Fruit fly (Drosophila melanogaster) whole organism, embryonic: ENCODE measurements around the gene CG16812.
A peak's percentile ranks its signal among the peaks of the same experiment; 100 is the strongest.

Source experiments
- Adf1 ChIP-seq: fragments of 200-800 bp; sonication (Bioruptor generic); IDR thresholded peaks from 2 replicates; pipeline ENCODE4 v1.3.6; 2022; ENCODE audit warnings: missing biosample characterization, missing genetic modification characterization
- Aef1 ChIP-seq: fragments of 200-800 bp; sonication (Bioruptor generic); IDR thresholded peaks from 3 replicates; pipeline ENCODE4 v1.3.6; 2022; ENCODE audit warnings: missing biosample characterization, missing genetic modification characterization
- Atf3 ChIP-seq: fragments of 200-800 bp; sonication (Bioruptor generic); optimal IDR thresholded peaks from 3 replicates; lab custom pipeline; 2016; ENCODE audit warnings: missing biosample characterization, missing genetic modification characterization
- B-H2 ChIP-seq: fragments of 200-800 bp; sonication (Bioruptor generic); optimal IDR thresholded peaks from 2 replicates; lab custom pipeline; 2018; ENCODE audit warnings: missing biosample characterization, mild to moderate bottlenecking, missing genetic modification characterization
- CG10147 ChIP-seq: fragments of 200-800 bp; sonication (Bioruptor generic); optimal IDR thresholded peaks from 2 replicates; lab custom pipeline; 2019; ENCODE audit warnings: missing biosample characterization, mild to moderate bottlenecking, missing genetic modification characterization, moderate library complexity
- CG10321 ChIP-seq: fragments of 200-800 bp; sonication (Bioruptor generic); IDR thresholded peaks from 2 replicates; pipeline ENCODE4 v1.3.6; 2022; ENCODE audit warnings: missing biosample characterization, missing genetic modification characterization
- CG10462 ChIP-seq: fragments of 200-800 bp; sonication (Bioruptor generic); optimal IDR thresholded peaks from 2 replicates; lab custom pipeline; 2016; ENCODE audit warnings: missing biosample characterization, missing genetic modification characterization
- CG12071 ChIP-seq: fragments of 200-800 bp; sonication (Bioruptor generic); optimal IDR thresholded peaks from 3 replicates; lab custom pipeline; 2018; ENCODE audit warnings: missing biosample characterization, mild to moderate bottlenecking, missing genetic modification characterization
- CG12219 ChIP-seq: fragments of 200-800 bp; sonication (Bioruptor generic); optimal IDR thresholded peaks from 3 replicates; lab custom pipeline; 2018; ENCODE audit warnings: missing biosample characterization, mild to moderate bottlenecking, missing genetic modification characterization
- CG14860 ChIP-seq: fragments of 200-800 bp; sonication (Bioruptor generic); IDR thresholded peaks from 3 replicates; pipeline ENCODE4 v1.3.6; 2022; ENCODE audit warnings: missing biosample characterization, missing genetic modification characterization; ENCODE audit not compliant: partially characterized antibody
- CG14965 ChIP-seq: fragments of 200-800 bp; sonication (Bioruptor generic); optimal IDR thresholded peaks from 2 replicates; lab custom pipeline; 2016; ENCODE audit warnings: missing biosample characterization, missing genetic modification characterization, borderline replicate concordance
- CG17385 ChIP-seq: fragments of 200-800 bp; sonication (Bioruptor generic); optimal IDR thresholded peaks from 3 replicates; lab custom pipeline; 2018; ENCODE audit warnings: missing biosample characterization, mild to moderate bottlenecking, missing genetic modification characterization
- CG17568 ChIP-seq: fragments of 200-800 bp; sonication (Bioruptor generic); optimal IDR thresholded peaks from 2 replicates; lab custom pipeline; 2018; ENCODE audit warnings: missing biosample characterization, mild to moderate bottlenecking, missing genetic modification characterization, moderate library complexity
- CG3281 ChIP-seq: fragments of 200-800 bp; sonication (Bioruptor generic); optimal IDR thresholded peaks from 3 replicates; lab custom pipeline; 2017; ENCODE audit warnings: missing biosample characterization, mild to moderate bottlenecking, missing genetic modification characterization
- CG5180 ChIP-seq: fragments of 200-800 bp; sonication (Bioruptor generic); optimal IDR thresholded peaks from 3 replicates; lab custom pipeline; 2017; ENCODE audit warnings: missing biosample characterization, missing genetic modification characterization, mild to moderate bottlenecking, moderate library complexity, missing genetic modification reagents
- CG6854 ChIP-seq: fragments of 200-800 bp; sonication (Bioruptor generic); optimal IDR thresholded peaks from 3 replicates; lab custom pipeline; 2017; ENCODE audit warnings: missing biosample characterization, mild to moderate bottlenecking, missing genetic modification characterization
- CG7745 ChIP-seq: fragments of 200-800 bp; sonication (Bioruptor generic); optimal IDR thresholded peaks from 2 replicates; lab custom pipeline; 2018; ENCODE audit warnings: missing biosample characterization, mild to moderate bottlenecking, missing genetic modification characterization, moderate library complexity
- CG8281 ChIP-seq: fragments of 200-800 bp; sonication (Bioruptor generic); optimal IDR thresholded peaks from 2 replicates; lab custom pipeline; 2018; ENCODE audit warnings: missing biosample characterization, mild to moderate bottlenecking, missing genetic modification characterization, moderate library complexity
- CG8290 ChIP-seq, 3 experiments: fragments of 200-800 bp; sonication (Bioruptor generic); optimal IDR thresholded peaks; 2 replicates each; lab custom pipeline; 2016 to 2019; ENCODE audit warnings: missing biosample characterization in 3 of 3, missing genetic modification characterization in 3 of 3, mild to moderate bottlenecking in 2 of 3, moderate library complexity in 1 of 3
- D19B ChIP-seq: fragments of 200-800 bp; sonication (Bioruptor generic); optimal IDR thresholded peaks from 2 replicates; lab custom pipeline; 2017; ENCODE audit warnings: missing biosample characterization, mild to moderate bottlenecking, missing genetic modification characterization
- Dip2 ChIP-seq: fragments of 200-800 bp; sonication (Bioruptor generic); IDR thresholded peaks from 2 replicates; pipeline ENCODE4 v1.3.6; 2022; ENCODE audit warnings: missing biosample characterization, missing genetic modification characterization
- Dref ChIP-seq: fragments of 200-800 bp; sonication (Bioruptor generic); IDR thresholded peaks from 2 replicates; pipeline ENCODE4 v1.3.6; 2022; ENCODE audit warnings: missing biosample characterization, missing genetic modification characterization
- E2f2 ChIP-seq: fragments of 200-800 bp; sonication (Bioruptor generic); IDR thresholded peaks from 2 replicates; pipeline ENCODE4 v1.3.6; 2022; ENCODE audit warnings: missing biosample characterization, missing genetic modification characterization
- Fer1 ChIP-seq: fragments of 200-800 bp; sonication (Bioruptor generic); optimal IDR thresholded peaks from 2 replicates; lab custom pipeline; 2017; ENCODE audit warnings: missing biosample characterization, mild to moderate bottlenecking, missing genetic modification characterization
- H15 ChIP-seq: fragments of 200-800 bp; sonication (Bioruptor generic); IDR thresholded peaks from 3 replicates; pipeline ENCODE4 v1.3.6; 2022; ENCODE audit warnings: missing biosample characterization, missing genetic modification characterization
- HmgD ChIP-seq: fragments of 200-800 bp; sonication (Bioruptor generic); optimal IDR thresholded peaks from 3 replicates; lab custom pipeline; 2016; ENCODE audit warnings: missing biosample characterization, missing genetic modification characterization
- Hsf ChIP-seq: fragments of 200-800 bp; sonication (Bioruptor generic); optimal IDR thresholded peaks from 3 replicates; lab custom pipeline; 2016; ENCODE audit warnings: missing biosample characterization, missing genetic modification characterization
- NFAT ChIP-seq: fragments of 200-800 bp; sonication (Bioruptor generic); IDR thresholded peaks from 2 replicates; pipeline ENCODE4 v1.3.6; 2022; ENCODE audit warnings: missing biosample characterization, missing genetic modification characterization
- Optix ChIP-seq: fragments of 200-800 bp; sonication (Bioruptor generic); IDR thresholded peaks from 3 replicates; pipeline ENCODE4 v1.3.6; 2022; ENCODE audit warnings: missing biosample characterization, missing genetic modification characterization
- TFAM ChIP-seq: fragments of 200-800 bp; sonication (Bioruptor generic); optimal IDR thresholded peaks from 2 replicates; lab custom pipeline; 2017; ENCODE audit warnings: missing biosample characterization, missing genetic modification characterization, inconsistent platforms
- ap ChIP-seq: fragments of 200-800 bp; sonication (Bioruptor generic); IDR thresholded peaks from 2 replicates; pipeline ENCODE4 v1.3.6; 2022; ENCODE audit warnings: missing biosample characterization, missing genetic modification characterization
- cad ChIP-seq: fragments of >200 bp; optimal IDR thresholded peaks from 2 replicates; lab custom pipeline; 2017; ENCODE audit warnings: missing biosample characterization, missing genetic modification characterization
- cg ChIP-seq: fragments of 200-800 bp; sonication (Bioruptor generic); optimal IDR thresholded peaks from 3 replicates; lab custom pipeline; 2019; ENCODE audit warnings: missing biosample characterization, mild to moderate bottlenecking, missing genetic modification characterization, moderate library complexity
- chif ChIP-seq, 2 experiments: fragments of 200-800 bp; sonication (Bioruptor generic); optimal IDR thresholded peaks; 3 replicates each; lab custom pipeline; 2016; ENCODE audit warnings: missing biosample characterization in 2 of 2, missing genetic modification characterization in 2 of 2
- ci ChIP-seq: fragments of 200-800 bp; sonication (Bioruptor generic); IDR thresholded peaks from 3 replicates; pipeline ENCODE4 v1.3.6; 2022; ENCODE audit warnings: missing biosample characterization, missing genetic modification characterization
- crp ChIP-seq, 2 experiments: fragments of 200-800 bp; sonication (Bioruptor generic); optimal IDR thresholded peaks; 2 replicates in 1 of 2; 3 replicates in 1 of 2; lab custom pipeline; 2017; ENCODE audit warnings: missing biosample characterization in 2 of 2, missing genetic modification characterization in 2 of 2, mild to moderate bottlenecking in 1 of 2, moderate library complexity in 1 of 2
- gcm2 ChIP-seq: fragments of 200-800 bp; sonication (Bioruptor generic); optimal IDR thresholded peaks from 2 replicates; lab custom pipeline; 2016; ENCODE audit warnings: missing biosample characterization, missing genetic modification characterization
- insv ChIP-seq, 2 experiments: fragments of 200-800 bp; sonication (Bioruptor generic); optimal IDR thresholded peaks; 3 replicates each; lab custom pipeline; 2016 to 2018; ENCODE audit warnings: missing biosample characterization in 2 of 2, missing genetic modification characterization in 2 of 2
- kay ChIP-seq: fragments of 200-800 bp; sonication (Bioruptor generic); optimal IDR thresholded peaks from 2 replicates; lab custom pipeline; 2016; ENCODE audit warnings: missing biosample characterization, missing genetic modification characterization
- lbe ChIP-seq: fragments of 200-800 bp; sonication (Bioruptor generic); optimal IDR thresholded peaks from 2 replicates; lab custom pipeline; 2016; ENCODE audit warnings: missing biosample characterization, mild to moderate bottlenecking, missing genetic modification characterization
- pfk ChIP-seq: fragments of 200-800 bp; sonication (Bioruptor generic); optimal IDR thresholded peaks from 2 replicates; lab custom pipeline; 2018; ENCODE audit warnings: missing biosample characterization, mild to moderate bottlenecking, missing genetic modification characterization, moderate library complexity
- pho ChIP-seq: fragments of 200-800 bp; sonication (Bioruptor generic); optimal IDR thresholded peaks from 2 replicates; lab custom pipeline; 2016; ENCODE audit warnings: missing biosample characterization, missing genetic modification characterization
- phol ChIP-seq: fragments of 200-800 bp; sonication (Bioruptor generic); optimal IDR thresholded peaks from 3 replicates; lab custom pipeline; 2018; ENCODE audit warnings: missing biosample characterization, mild to moderate bottlenecking, missing genetic modification characterization, moderate library complexity
- ranshi ChIP-seq: fragments of 200-800 bp; sonication (Bioruptor generic); IDR thresholded peaks from 2 replicates; pipeline ENCODE4 v1.3.6; 2022; ENCODE audit warnings: missing biosample characterization, missing genetic modification characterization
- run ChIP-seq: fragments of 200-800 bp; sonication (Bioruptor generic); optimal IDR thresholded peaks from 3 replicates; lab custom pipeline; 2018; ENCODE audit warnings: missing biosample characterization, mild to moderate bottlenecking, missing genetic modification characterization
- sisA ChIP-seq: fragments of 200-800 bp; sonication (Bioruptor generic); IDR thresholded peaks from 2 replicates; pipeline ENCODE4 v1.3.6; 2022; ENCODE audit warnings: missing biosample characterization, missing genetic modification characterization
- sug ChIP-seq: fragments of 200-800 bp; optimal IDR thresholded peaks from 2 replicates; lab custom pipeline; 2019; ENCODE audit warnings: missing biosample characterization, mild to moderate bottlenecking, missing genetic modification characterization, moderate library complexity
- toy ChIP-seq: fragments of 200-800 bp; sonication (Bioruptor generic); IDR thresholded peaks from 2 replicates; pipeline ENCODE4 v1.3.6; 2022; ENCODE audit warnings: missing biosample characterization, missing genetic modification characterization
- vfl ChIP-seq: fragments of 200-800 bp; sonication (Bioruptor generic); optimal IDR thresholded peaks from 2 replicates; lab custom pipeline; 2016; ENCODE audit warnings: missing biosample characterization, missing genetic modification characterization
- zen2 ChIP-seq: fragments of 200-800 bp; sonication (Bioruptor generic); IDR thresholded peaks from 3 replicates; pipeline ENCODE4 v1.3.6; 2022; ENCODE audit warnings: missing biosample characterization, missing genetic modification characterization; ENCODE audit not compliant: partially characterized antibody

CG16812 gene

DNA sequence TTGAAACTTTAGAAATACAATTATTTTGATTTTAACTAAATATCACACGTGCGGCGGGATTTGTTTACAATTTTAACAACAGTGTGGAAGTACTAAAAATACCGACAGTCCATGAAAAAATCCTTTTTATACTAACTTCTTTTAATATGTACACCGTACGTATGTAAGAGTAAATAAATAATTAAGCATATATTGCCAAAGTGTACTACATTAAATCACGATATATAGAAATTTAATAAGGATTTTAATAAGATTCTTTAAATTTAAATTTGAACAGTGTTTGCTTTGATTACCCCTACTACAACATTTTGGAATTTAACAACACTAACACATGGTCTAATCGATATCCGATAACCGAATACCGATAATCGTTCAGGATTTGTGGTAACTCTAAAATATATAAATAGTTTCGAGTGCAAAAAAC is at the start of gene CG16812, which contains the start of gene Ski6 (continued):
- TF ChIP-seq CG14965 (GFP tag; lab: Kevin White, UChicago) (no peak), cad (no peak), phol (peak; percentile 82), vfl (GFP tag; lab: Kevin White, UChicago) (peak; percentile 10), zen2 (no peak), Hsf (peak; percentile 62), TFAM (no peak), CG14860 (GFP tag; lab: Robert Waterston, UW) (no peak), crp (GFP tag; optimal IDR thresholded peaks at IDR 0.05; lab: Kevin White, UChicago) (peak in 1 of 2 experiments; percentile 62), Dref (peak; percentile 76), Optix (no peak), CG10462 (GFP tag; lab: Kevin White, UChicago) (peak; percentile 40), H15 (GFP tag; lab: Robert Waterston, UW) (peak; percentile 42; the same call in 1 of the 3 replicates), cg (GFP tag; lab: Kevin White, UChicago) (no peak), run (peak; percentile 45), CG6854 (GFP tag; lab: Kevin White, UChicago) (no peak), CG12219 (GFP tag; lab: Kevin White, UChicago) (no peak), ap (GFP tag; lab: Robert Waterston, UW) (no peak), sug (tag; lab: Kevin White, UChicago) (no peak), CG17385 (peak; percentile 58), sisA (GFP tag; lab: Robert Waterston, UW) (0 out of 2 replicates have a peak, but pooled peaks have one; percentile 16), toy (GFP tag; lab: Robert Waterston, UW) (no peak), CG7745 (tag; lab: Kevin White, UChicago) (no peak), CG12071 (GFP tag; lab: Kevin White, UChicago) (no peak), ci (GFP tag; lab: Robert Waterston, UW) (0 out of 3 replicates have a peak, but pooled peaks have one; percentile 20), insv (GFP tag; optimal IDR thresholded peaks at IDR 0.05; lab: Kevin White, UChicago) (peak in 1 of 2 experiments; percentile 33), Adf1 (GFP tag; lab: Robert Waterston, UW) (no peak), NFAT (GFP tag; lab: Robert Waterston, UW) (peak; percentile 48; the same call in 1 of the 2 replicates), D19B (GFP tag; lab: Kevin White, UChicago) (peak; percentile 10), ranshi (GFP tag; lab: Robert Waterston, UW) (peak; percentile 64), Dip2 (GFP tag; lab: Robert Waterston, UW) (no peak), B-H2 (GFP tag; lab: Kevin White, UChicago) (no peak), CG10147 (no peak), Fer1 (no peak), gcm2 (GFP tag; lab: Kevin White, UChicago) (no peak), pfk (no peak), CG5180 (GFP tag; lab: Kevin White, UChicago) (no peak), pho (GFP tag; lab: Kevin White, UChicago) (peak; percentile 50), CG8281 (tag; lab: Kevin White, UChicago) (no peak), kay (GFP tag; lab: Kevin White, UChicago) (peak; percentile 52), chif (GFP tag; optimal IDR thresholded peaks at IDR 0.05; lab: Kevin White, UChicago) (peak in 1 of 2 experiments; percentile 15), Atf3 (GFP tag; lab: Kevin White, UChicago) (no peak), Aef1 (GFP tag; lab: Robert Waterston, UW) (peak; percentile 24; the same call in 2 of the 3 replicates), CG3281 (GFP tag; lab: Kevin White, UChicago) (no peak), CG17568 (GFP tag; lab: Kevin White, UChicago) (peak; percentile 83), CG10321 (GFP tag; lab: Robert Waterston, UW) (no peak), lbe (GFP tag; lab: Kevin White, UChicago) (no peak), HmgD (GFP tag; lab: Kevin White, UChicago) (no peak), CG8290 (GFP tag; optimal IDR thresholded peaks at IDR 0.05; lab: Kevin White, UChicago) (peak; percentile 37), CG8290 (tag; optimal IDR thresholded peaks at IDR 0.05; lab: Kevin White, UChicago) (no peak), E2f2 (GFP tag; lab: Robert Waterston, UW) (peak; percentile 58; the same call in 1 of the 2 replicates)
